Fruit fly (Drosophila melanogaster) whole organism, adult: Measurements from ENCODE around the gene Sfp79B.

Experiments
- CG11617 ChIP-seq: fragments of 200-800 bp; sonication (Bioruptor generic); optimal IDR thresholded peaks from 2 replicates; lab custom pipeline; 2017; ENCODE audit warnings: mild to moderate bottlenecking, missing biosample characterization, missing genetic modification reagents, missing genetic modification characterization
- Clk ChIP-seq: fragments of 200-800 bp; sonication (Bioruptor generic); optimal IDR thresholded peaks from 2 replicates; lab custom pipeline; 2017; ENCODE audit warnings: missing biosample characterization, missing genetic modification characterization
- Crg-1 ChIP-seq: fragments of 200-800 bp; sonication (Bioruptor generic); optimal IDR thresholded peaks from 2 replicates; lab custom pipeline; 2016; ENCODE audit warnings: missing biosample characterization, missing genetic modification characterization
- Mnt ChIP-seq: fragments of 200-800 bp; sonication (Bioruptor generic); optimal IDR thresholded peaks from 2 replicates; lab custom pipeline; 2016; ENCODE audit warnings: missing biosample characterization, mild to moderate bottlenecking, missing genetic modification characterization
- bab1 ChIP-seq: fragments of 200-800 bp; sonication (Bioruptor generic); optimal IDR thresholded peaks from 3 replicates; lab custom pipeline; 2019; ENCODE audit warnings: missing biosample characterization, mild to moderate bottlenecking, missing genetic modification characterization, moderate library complexity
- cnc ChIP-seq, 2 experiments: fragments of >200 bp; optimal IDR thresholded peaks; 2 replicates each; lab custom pipeline; 2017
- kay ChIP-seq: fragments of 200-800 bp; sonication (Bioruptor generic); peaks from one replicate; lab custom pipeline; 2016; ENCODE audit warnings: missing biosample characterization, missing genetic modification characterization, borderline replicate concordance
- pad ChIP-seq: fragments of 200-800 bp; sonication (Bioruptor generic); optimal IDR thresholded peaks from 3 replicates; lab custom pipeline; 2017; ENCODE audit warnings: missing biosample characterization, missing genetic modification characterization, mild to moderate bottlenecking, moderate library complexity, missing genetic modification reagents

dm6 chr3L:22072824-22073223 is 7.3 kb upstream of the Sfp79B start:
- no peak for TF ChIP-seq pad (GFP tag; lab: Kevin White, UChicago)
- TF ChIP-seq kay (GFP tag; lab: Kevin White, UChicago), result no peak
- no peak for TF ChIP-seq CG11617 (GFP tag; lab: Kevin White, UChicago)
- no peak for TF ChIP-seq Clk (GFP tag; lab: Kevin White, UChicago)
- TF ChIP-seq cnc (optimal IDR thresholded peaks at IDR 0.05; lab: Kevin White, UChicago), result no peak
- no peak for TF ChIP-seq Mnt (GFP tag; lab: Kevin White, UChicago)
- no peak for TF ChIP-seq Crg-1 (GFP tag; lab: Kevin White, UChicago)
- no peak for TF ChIP-seq bab1 (GFP tag; lab: Kevin White, UChicago)
